Worm (Caenorhabditis elegans) whole organism, midembryonic: Measurements from ENCODE around the gene dap-3.
A peak's percentile ranks its signal among the peaks of the same experiment; 100 is the strongest.

ENCODE experiments used
- T22C8.4 ChIP-seq: fragments of 200-800 bp; sonication (Bioruptor generic); IDR thresholded peaks from 2 replicates; pipeline ENCODE4 v1.3.6; 2022; ENCODE audit warnings: missing genetic modification characterization, missing compliant biosample characterization
- cog-1 ChIP-seq: sonication (generic microtip); optimal IDR thresholded peaks from 2 replicates; lab custom pipeline; 2016; ENCODE audit warnings: missing genetic modification characterization, missing compliant biosample characterization
- flt-1 ChIP-seq: fragments of 200-800 bp; sonication (Bioruptor generic); IDR thresholded peaks from 2 replicates; pipeline ENCODE4 v1.3.6; 2022; ENCODE audit warnings: missing genetic modification characterization, missing compliant biosample characterization
- klf-2 ChIP-seq: fragments of 200-800 bp; sonication (Bioruptor generic); conservative IDR thresholded peaks from 2 replicates; pipeline ENCODE4 v1.3.6; 2022; ENCODE audit warnings: missing genetic modification reagents, missing genetic modification characterization, missing compliant biosample characterization
- med-1 ChIP-seq: sonication (generic microtip); optimal IDR thresholded peaks from 2 replicates; lab custom pipeline; 2017; ENCODE audit warnings: missing genetic modification characterization, mild to moderate bottlenecking, missing compliant biosample characterization, antibody characterized with exemption, missing genetic modification reagents; ENCODE audit not compliant: insufficient read depth
- ref-1 ChIP-seq: fragments of 200-800 bp; sonication (Bioruptor generic); conservative IDR thresholded peaks from 2 replicates; pipeline ENCODE4 v1.3.6; 2022; ENCODE audit warnings: missing genetic modification reagents, missing genetic modification characterization, missing compliant biosample characterization
- tab-1 ChIP-seq: fragments of 200-800 bp; sonication (Bioruptor generic); IDR thresholded peaks from 2 replicates; pipeline ENCODE4 v1.3.6; 2022; ENCODE audit warnings: missing genetic modification characterization, missing compliant biosample characterization
- ztf-23 ChIP-seq: fragments of 200-800 bp; sonication (Bioruptor generic); IDR thresholded peaks from 2 replicates; pipeline ENCODE4 v1.3.6; 2022; ENCODE audit warnings: missing genetic modification reagents, missing genetic modification characterization, missing compliant biosample characterization
- ztf-29 ChIP-seq: fragments of 200-800 bp; sonication (Bioruptor generic); IDR thresholded peaks from 2 replicates; pipeline ENCODE4 v1.3.6; 2022; ENCODE audit warnings: missing genetic modification reagents, missing genetic modification characterization, missing compliant biosample characterization

The dap-3 gene

ce11 chrII:10580833-10581232 is at the start of gene dap-3:
Gene dap-3 (plus strand): TSS chrII:10581133.
- no peak for TF ChIP-seq ztf-29 (GFP tag; lab: Robert Waterston, UW)
- TF ChIP-seq flt-1 (GFP tag; lab: Robert Waterston, UW), result no peak
- TF ChIP-seq ref-1 (GFP tag; lab: Robert Waterston, UW), result no peak
- no peak for TF ChIP-seq cog-1 (tag; lab: Kevin White, UChicago)
- TF ChIP-seq tab-1 (GFP tag; lab: Robert Waterston, UW), result no peak
- no peak for TF ChIP-seq T22C8.4 (GFP tag; lab: Robert Waterston, UW)
- TF ChIP-seq ztf-23 (GFP tag; lab: Robert Waterston, UW), result no peak
- no peak for TF ChIP-seq klf-2 (GFP tag; lab: Robert Waterston, UW)
- no peak for TF ChIP-seq med-1 (GFP tag; lab: Kevin White, UChicago)

- TF ChIP-seq klf-2 (GFP tag; lab: Robert Waterston, UW) (no peak), ref-1 (GFP tag; lab: Robert Waterston, UW) (no peak), med-1 (GFP tag; lab: Kevin White, UChicago) (no peak), ztf-29 (GFP tag; lab: Robert Waterston, UW) (no peak), tab-1 (GFP tag; lab: Robert Waterston, UW) (no peak), cog-1 (tag; lab: Kevin White, UChicago) (no peak)
These were observed 49.3 kb upstream of the dap-3 start for ce11 chrII:10531604-10532003.

ce11 chrII:10533985-10534384 is 46.9 kb upstream of the dap-3 start:
- TF ChIP-seq cog-1 (tag; lab: Kevin White, UChicago) (no peak), ztf-29 (GFP tag; lab: Robert Waterston, UW) (no peak), tab-1 (GFP tag; lab: Robert Waterston, UW) (no peak), ref-1 (GFP tag; lab: Robert Waterston, UW) (no peak), T22C8.4 (GFP tag; lab: Robert Waterston, UW) (no peak), med-1 (GFP tag; lab: Kevin White, UChicago) (no peak), klf-2 (GFP tag; lab: Robert Waterston, UW) (no peak), flt-1 (GFP tag; lab: Robert Waterston, UW) (no peak), ztf-23 (GFP tag; lab: Robert Waterston, UW) (no peak)

ce11 chrII:10537571-10537970 is 43.4 kb upstream of the dap-3 start, which contains the start of gene R166.2:
Gene R166.2 (minus strand): TSS chrII:10537671.
- TF ChIP-seq cog-1 (tag; lab: Kevin White, UChicago) (no peak), ztf-29 (GFP tag; lab: Robert Waterston, UW) (no peak), tab-1 (GFP tag; lab: Robert Waterston, UW) (no peak), med-1 (GFP tag; lab: Kevin White, UChicago) (no peak), ref-1 (GFP tag; lab: Robert Waterston, UW) (no peak), flt-1 (GFP tag; lab: Robert Waterston, UW) (no peak), ztf-23 (GFP tag; lab: Robert Waterston, UW) (no peak), klf-2 (GFP tag; lab: Robert Waterston, UW) (no peak), T22C8.4 (GFP tag; lab: Robert Waterston, UW) (no peak)

- TF ChIP-seq cog-1 (tag; lab: Kevin White, UChicago), result peak; percentile 38
- no peak for TF ChIP-seq ref-1 (GFP tag; lab: Robert Waterston, UW)
- no peak for TF ChIP-seq med-1 (GFP tag; lab: Kevin White, UChicago)
These were observed 42.9 kb upstream of the dap-3 start for ce11 chrII:10537988-10538387.

- TF ChIP-seq cog-1 (tag; lab: Kevin White, UChicago), result no peak
- no peak for TF ChIP-seq T22C8.4 (GFP tag; lab: Robert Waterston, UW)
- no peak for TF ChIP-seq med-1 (GFP tag; lab: Kevin White, UChicago)
- TF ChIP-seq klf-2 (GFP tag; lab: Robert Waterston, UW), result no peak
- TF ChIP-seq ztf-23 (GFP tag; lab: Robert Waterston, UW), result no peak
- no peak for TF ChIP-seq flt-1 (GFP tag; lab: Robert Waterston, UW)
- TF ChIP-seq tab-1 (GFP tag; lab: Robert Waterston, UW), result no peak
- no peak for TF ChIP-seq ref-1 (GFP tag; lab: Robert Waterston, UW)
- no peak for TF ChIP-seq ztf-29 (GFP tag; lab: Robert Waterston, UW)
These were observed 41.7 kb upstream of the dap-3 start, which contains the start of gene R166.3 for ce11 chrII:10539232-10539631. Gene R166.3 (minus strand): TSS chrII:10539332.

ce11 chrII:10541923-10542486 is 38.9 kb upstream of the dap-3 start, which contains the start of gene pro-1:
Gene pro-1 (minus strand): TSS chrII:10541996.
- TF ChIP-seq klf-2 (GFP tag; lab: Robert Waterston, UW) (no peak), cog-1 (tag; lab: Kevin White, UChicago) (peak; percentile 53), flt-1 (GFP tag; lab: Robert Waterston, UW) (peak; percentile 59; the same call in 1 of the 2 replicates)

- TF ChIP-seq med-1 (GFP tag; lab: Kevin White, UChicago) (no peak), ref-1 (GFP tag; lab: Robert Waterston, UW) (no peak), ztf-23 (GFP tag; lab: Robert Waterston, UW) (no peak), T22C8.4 (GFP tag; lab: Robert Waterston, UW) (no peak), ztf-29 (GFP tag; lab: Robert Waterston, UW) (no peak), klf-2 (GFP tag; lab: Robert Waterston, UW) (no peak), cog-1 (tag; lab: Kevin White, UChicago) (no peak), tab-1 (GFP tag; lab: Robert Waterston, UW) (no peak), flt-1 (GFP tag; lab: Robert Waterston, UW) (no peak)
These were observed 38.1 kb upstream of the dap-3 start for ce11 chrII:10542654-10543456.
